Worm (Caenorhabditis elegans) whole organism, young adult: ENCODE measurements around the gene M03D4.3.

ENCODE experiments used
- C06A6.2 ChIP-seq: fragments of 200-800 bp; sonication (Bioruptor generic); conservative IDR thresholded peaks from 2 replicates; pipeline ENCODE4 v1.3.6; 2022; ENCODE audit warnings: missing genetic modification characterization, missing compliant biosample characterization
- F23B12.7 ChIP-seq: sonication (generic microtip); optimal IDR thresholded peaks from 2 replicates; lab custom pipeline; 2017; ENCODE audit warnings: missing genetic modification characterization, mild to moderate bottlenecking, missing compliant biosample characterization, antibody characterized with exemption, moderate library complexity; ENCODE audit not compliant: insufficient read depth
- F37B4.10 ChIP-seq: fragments of 200-800 bp; sonication (Bioruptor generic); IDR thresholded peaks from 2 replicates; pipeline ENCODE4 v1.3.6; 2022; ENCODE audit warnings: missing genetic modification characterization, missing compliant biosample characterization
- F49E8.2 ChIP-seq: sonication (generic microtip); optimal IDR thresholded peaks from 3 replicates; lab custom pipeline; 2017; ENCODE audit warnings: missing genetic modification characterization, mild to moderate bottlenecking, missing compliant biosample characterization, antibody characterized with exemption, moderate library complexity; ENCODE audit not compliant: insufficient read depth
- F57C9.4 ChIP-seq: sonication (generic microtip); optimal IDR thresholded peaks from 2 replicates; lab custom pipeline; 2017; ENCODE audit warnings: mild to moderate bottlenecking, missing genetic modification characterization, missing compliant biosample characterization
- K12H6.12 ChIP-seq: fragments of 200-800 bp; sonication (Bioruptor generic); optimal IDR thresholded peaks from 2 replicates; lab custom pipeline; 2018; ENCODE audit warnings: mild to moderate bottlenecking, missing genetic modification characterization, missing compliant biosample characterization
- aptf-2 ChIP-seq: fragments of 200-800 bp; sonication (Bioruptor generic); conservative IDR thresholded peaks from 2 replicates; pipeline ENCODE4 v1.3.6; 2022; ENCODE audit warnings: missing genetic modification reagents, missing genetic modification characterization, missing compliant biosample characterization
- aptf-3 ChIP-seq: fragments of 200-800 bp; sonication (Bioruptor generic); IDR thresholded peaks from 2 replicates; pipeline ENCODE4 v1.3.6; 2022; ENCODE audit warnings: missing genetic modification characterization, missing compliant biosample characterization
- athp-1 ChIP-seq: sonication (generic microtip); optimal IDR thresholded peaks from 2 replicates; lab custom pipeline; 2017; ENCODE audit warnings: mild to moderate bottlenecking, missing genetic modification characterization, missing compliant biosample characterization
- attf-3 ChIP-seq: fragments of 200-800 bp; sonication (Bioruptor generic); conservative IDR thresholded peaks from 2 replicates; pipeline ENCODE4 v1.3.6; 2022; ENCODE audit warnings: missing genetic modification reagents, missing genetic modification characterization, missing compliant biosample characterization
- cebp-1 ChIP-seq, 2 experiments: fragments of 200-800 bp in 1 of 2; sonication (Bioruptor generic) in 1 of 2; sonication (generic microtip) in 1 of 2; IDR thresholded peaks in 1 of 2; optimal IDR thresholded peaks in 1 of 2; 2 replicates each; pipeline versions ENCODE4 v1.3.6 to Lab custom; 2017 to 2022; ENCODE audit warnings: missing compliant biosample characterization in 2 of 2, missing genetic modification characterization in 2 of 2, mild to moderate bottlenecking in 1 of 2, missing genetic modification reagents in 1 of 2, moderate library complexity in 1 of 2
- cebp-2 ChIP-seq: fragments of 200-800 bp; sonication (Bioruptor generic); IDR thresholded peaks from 2 replicates; pipeline ENCODE4 v1.3.6; 2022; ENCODE audit warnings: missing genetic modification characterization, missing compliant biosample characterization
- ceh-100 ChIP-seq: fragments of 200-800 bp; sonication (Bioruptor generic); IDR thresholded peaks from 2 replicates; pipeline ENCODE4 v1.3.6; 2022; ENCODE audit warnings: missing genetic modification reagents, missing genetic modification characterization, missing compliant biosample characterization
- ceh-27 ChIP-seq: fragments of 200-800 bp; sonication (Bioruptor generic); optimal IDR thresholded peaks from 2 replicates; lab custom pipeline; 2018; ENCODE audit warnings: mild to moderate bottlenecking, missing genetic modification characterization, moderate library complexity, missing compliant biosample characterization
- ceh-40 ChIP-seq: fragments of 200-800 bp; sonication (Bioruptor generic); IDR thresholded peaks from 2 replicates; pipeline ENCODE4 v1.3.6; 2022; ENCODE audit warnings: missing genetic modification characterization, missing compliant biosample characterization
- ceh-91 ChIP-seq: fragments of 200-800 bp; sonication (Bioruptor generic); IDR thresholded peaks from 2 replicates; pipeline ENCODE4 v1.3.6; 2022; ENCODE audit warnings: missing genetic modification reagents, missing genetic modification characterization, missing compliant biosample characterization
- die-1 ChIP-seq: sonication (generic microtip); optimal IDR thresholded peaks from 2 replicates; lab custom pipeline; 2016; ENCODE audit warnings: missing genotype, mild to moderate bottlenecking, missing genetic modification characterization, missing compliant biosample characterization
- egl-18 ChIP-seq: fragments of 200-800 bp; sonication (Bioruptor generic); IDR thresholded peaks from 2 replicates; pipeline ENCODE4 v1.3.6; 2022; ENCODE audit warnings: missing genetic modification reagents, missing genetic modification characterization, missing compliant biosample characterization
- egrh-3 ChIP-seq: fragments of 200-800 bp; sonication (Bioruptor generic); IDR thresholded peaks from 2 replicates; pipeline ENCODE4 v1.3.6; 2022; ENCODE audit warnings: missing genetic modification reagents, missing genetic modification characterization, missing compliant biosample characterization
- him-1 ChIP-seq: sonication (generic microtip); optimal IDR thresholded peaks from 2 replicates; lab custom pipeline; 2016; ENCODE audit warnings: missing genotype, missing genetic modification reagents, missing genetic modification characterization, missing compliant biosample characterization
- hmg-1.2 ChIP-seq: fragments of 200-800 bp; sonication (Bioruptor generic); IDR thresholded peaks from 2 replicates; pipeline ENCODE4 v1.3.6; 2022; ENCODE audit warnings: missing genetic modification reagents, missing genetic modification characterization, missing compliant biosample characterization
- lag-1 ChIP-seq: fragments of 200-800 bp; sonication (Bioruptor generic); IDR thresholded peaks from 2 replicates; pipeline ENCODE4 v1.3.6; 2022; ENCODE audit warnings: missing genetic modification reagents, missing genetic modification characterization, missing compliant biosample characterization
- lin-40 ChIP-seq: sonication (generic microtip); optimal IDR thresholded peaks from 2 replicates; lab custom pipeline; 2016; ENCODE audit warnings: missing genetic modification characterization, mild to moderate bottlenecking, missing compliant biosample characterization, missing genotype, missing genetic modification reagents
- lsy-27 ChIP-seq: sonication (generic microtip); optimal IDR thresholded peaks from 2 replicates; lab custom pipeline; 2017; ENCODE audit warnings: missing genetic modification characterization, mild to moderate bottlenecking, missing compliant biosample characterization, antibody characterized with exemption, missing genotype, borderline replicate concordance; ENCODE audit not compliant: insufficient read depth
- madf-6 ChIP-seq: fragments of 200-800 bp; sonication (Bioruptor generic); IDR thresholded peaks from 2 replicates; pipeline ENCODE4 v1.3.6; 2022; ENCODE audit warnings: missing genetic modification reagents, missing genetic modification characterization, missing compliant biosample characterization
- madf-8 ChIP-seq: fragments of 200-800 bp; sonication (Bioruptor generic); conservative IDR thresholded peaks from 2 replicates; pipeline ENCODE4 v1.3.6; 2022; ENCODE audit warnings: missing genetic modification reagents, missing genetic modification characterization, missing compliant biosample characterization
- mcd-1 ChIP-seq: fragments of 200-800 bp; sonication (Bioruptor generic); IDR thresholded peaks from 2 replicates; pipeline ENCODE4 v1.3.6; 2022; ENCODE audit warnings: missing genetic modification reagents, missing genetic modification characterization, missing compliant biosample characterization
- nfyb-1 ChIP-seq: fragments of 200-800 bp; sonication (Bioruptor generic); IDR thresholded peaks from 2 replicates; pipeline ENCODE4 v1.3.6; 2022; ENCODE audit warnings: missing genetic modification reagents, missing genetic modification characterization, missing compliant biosample characterization
- nhr-27 ChIP-seq: fragments of 200-800 bp; sonication (Bioruptor generic); optimal IDR thresholded peaks from 2 replicates; lab custom pipeline; 2018; ENCODE audit warnings: mild to moderate bottlenecking, missing genetic modification characterization, moderate library complexity, missing compliant biosample characterization
- nhr-80 ChIP-seq: sonication (generic microtip); optimal IDR thresholded peaks from 2 replicates; lab custom pipeline; 2016; ENCODE audit warnings: missing genetic modification characterization, missing compliant biosample characterization
- rcor-1 ChIP-seq: fragments of 200-800 bp; sonication (Bioruptor generic); IDR thresholded peaks from 2 replicates; pipeline ENCODE4 v1.3.6; 2022; ENCODE audit warnings: missing genetic modification reagents, missing genetic modification characterization, missing compliant biosample characterization
- rpc-1 ChIP-seq, 2 experiments: fragments of 150-350 bp in 1 of 2; sonication (generic microtip) in 1 of 2; optimal IDR thresholded peaks; 2 replicates each; lab custom pipeline; 2014 to 2018; ENCODE audit warnings: missing biosample characterization in 1 of 2, missing genetic modification characterization in 1 of 2, missing genetic modification reagents in 1 of 2, missing genotype in 1 of 2
- snpc-1.1 ChIP-seq: sonication (generic microtip); optimal IDR thresholded peaks from 2 replicates; lab custom pipeline; 2017; ENCODE audit warnings: missing genetic modification characterization, mild to moderate bottlenecking, missing compliant biosample characterization, antibody characterized with exemption, moderate library complexity, missing genotype, missing genetic modification reagents; ENCODE audit not compliant: insufficient read depth
- snpc-1.3 ChIP-seq: sonication (generic microtip); optimal IDR thresholded peaks from 2 replicates; lab custom pipeline; 2017; ENCODE audit warnings: missing genetic modification characterization, mild to moderate bottlenecking, missing compliant biosample characterization, antibody characterized with exemption, moderate library complexity, missing genotype, missing genetic modification reagents; ENCODE audit not compliant: insufficient read depth
- snpc-4 ChIP-seq, 5 experiments: fragments of 150-350 bp in 1 of 5; sonication (generic microtip) in 4 of 5; optimal IDR thresholded peaks; 2 replicates each; lab custom pipeline; 2014 to 2018; ENCODE audit warnings: missing genetic modification characterization in 5 of 5, missing biosample characterization in 3 of 5, antibody characterized with exemption in 2 of 5, mild to moderate bottlenecking in 2 of 5, missing compliant biosample characterization in 2 of 5, missing genotype in 2 of 5, moderate library complexity in 2 of 5, missing genetic modification reagents in 1 of 5
- somi-1 ChIP-seq: fragments of 200-800 bp; sonication (Bioruptor generic); optimal IDR thresholded peaks from 2 replicates; lab custom pipeline; 2018; ENCODE audit warnings: mild to moderate bottlenecking, missing genetic modification characterization, missing compliant biosample characterization
- sptf-2 ChIP-seq: fragments of 200-800 bp; sonication (Bioruptor generic); optimal IDR thresholded peaks from 2 replicates; lab custom pipeline; 2018; ENCODE audit warnings: mild to moderate bottlenecking, missing genetic modification characterization, missing compliant biosample characterization
- unc-130 ChIP-seq: sonication (generic microtip); optimal IDR thresholded peaks from 2 replicates; lab custom pipeline; 2016; ENCODE audit warnings: missing genetic modification reagents, missing genetic modification characterization, missing compliant biosample characterization
- zfh-2 ChIP-seq: fragments of 200-800 bp; sonication (Bioruptor generic); conservative IDR thresholded peaks from 2 replicates; pipeline ENCODE4 v1.3.6; 2022; ENCODE audit warnings: missing genetic modification reagents, missing genetic modification characterization, missing compliant biosample characterization
- ztf-22 ChIP-seq: fragments of 200-800 bp; sonication (Bioruptor generic); optimal IDR thresholded peaks from 2 replicates; lab custom pipeline; 2018; ENCODE audit warnings: mild to moderate bottlenecking, missing genetic modification characterization, moderate library complexity, missing compliant biosample characterization
- ztf-25 ChIP-seq: fragments of 200-800 bp; sonication (Bioruptor generic); IDR thresholded peaks from 2 replicates; pipeline ENCODE4 v1.3.6; 2022; ENCODE audit warnings: missing genetic modification reagents, missing genetic modification characterization, missing compliant biosample characterization
- ztf-26 ChIP-seq: sonication (generic microtip); optimal IDR thresholded peaks from 2 replicates; lab custom pipeline; 2017; ENCODE audit warnings: missing genetic modification characterization, missing compliant biosample characterization

M03D4.3 gene

DNA sequence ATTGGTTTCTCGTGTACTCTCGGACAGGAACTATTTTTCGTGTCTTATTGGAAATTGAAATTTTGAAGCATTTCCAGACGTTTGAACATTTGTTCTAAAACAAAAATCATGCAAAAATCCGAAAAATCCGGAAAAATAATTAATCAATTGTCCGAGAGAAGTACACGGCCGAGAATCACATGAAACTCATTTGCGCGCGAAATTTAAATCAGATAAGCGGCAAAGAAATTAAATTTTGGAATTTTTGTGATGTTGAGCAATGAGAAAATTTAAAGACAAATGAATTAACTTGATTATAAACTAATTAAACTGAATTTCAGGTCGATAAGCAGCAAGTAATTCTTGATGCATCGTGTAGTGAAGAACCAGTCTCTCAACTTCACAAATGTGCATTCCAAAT, 3.5 kb downstream of the M03D4.3 start:
- TF ChIP-seq cebp-2 (GFP tag; lab: Robert Waterston, UW) (no peak), K12H6.12 (tag; lab: Kevin White, UChicago) (no peak), madf-8 (GFP tag; lab: Robert Waterston, UW) (no peak), F23B12.7 (tag; lab: Kevin White, UChicago) (no peak), him-1 (tag; lab: Kevin White, UChicago) (no peak), mcd-1 (no peak), aptf-2 (GFP tag; lab: Robert Waterston, UW) (no peak)
- TF ChIP-seq, all 124 proteins: peak for 0

ce11 chrIV:6104446-6104845, 7.7 kb downstream of the M03D4.3 start:
- TF ChIP-seq zfh-2 (GFP tag; lab: Robert Waterston, UW) (peak; percentile 73), lsy-27 (tag; lab: Kevin White, UChicago) (no peak), hmg-1.2 (GFP tag; lab: Robert Waterston, UW) (peak; percentile 7; the same call in 1 of the 2 replicates), F49E8.2 (tag; lab: Kevin White, UChicago) (no peak), egrh-3 (GFP tag; lab: Robert Waterston, UW) (0 out of 2 replicates have a peak, but pooled peaks have one; percentile 39), ceh-100 (no peak), F37B4.10 (GFP tag; lab: Robert Waterston, UW) (no peak)

DNA sequence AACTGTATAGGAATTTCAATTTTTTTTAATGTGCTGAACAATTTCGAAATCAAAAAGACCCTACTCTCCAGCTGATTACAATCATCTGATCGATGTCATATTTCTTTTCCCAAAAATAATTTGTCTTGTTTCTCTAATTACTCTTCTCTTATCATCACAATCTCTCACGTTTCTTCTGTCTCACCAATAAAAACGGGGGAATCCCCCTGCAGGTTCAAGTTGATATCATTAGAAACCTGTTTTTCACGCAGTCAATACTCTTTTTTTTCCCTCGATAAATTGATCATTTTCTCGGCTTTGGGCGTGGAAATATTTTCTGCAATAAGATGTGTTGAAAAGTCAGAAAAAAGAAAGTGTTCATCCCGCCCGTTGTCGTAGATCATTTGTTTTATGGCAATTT, 12.4 kb downstream of the M03D4.3 start:
- no peak for TF ChIP-seq madf-8 (GFP tag; lab: Robert Waterston, UW)
- no peak for TF ChIP-seq attf-3 (GFP tag; lab: Robert Waterston, UW)
- no peak for TF ChIP-seq lag-1 (GFP tag; lab: Robert Waterston, UW)
- TF ChIP-seq die-1 (tag; lab: Kevin White, UChicago), result peak; percentile 64
- TF ChIP-seq aptf-3 (GFP tag; lab: Robert Waterston, UW), result no peak
- TF ChIP-seq ceh-91, result no peak
- TF ChIP-seq nhr-27 (tag; lab: Kevin White, UChicago), result no peak
- TF ChIP-seq him-1 (tag; lab: Kevin White, UChicago), result no peak
- peak; percentile 73 for TF ChIP-seq lin-40 (tag; lab: Kevin White, UChicago)
- no peak for TF ChIP-seq athp-1 (tag; lab: Kevin White, UChicago)
- TF ChIP-seq ztf-22 (GFP tag; lab: Kevin White, UChicago), result no peak
- no peak for TF ChIP-seq F49E8.2 (tag; lab: Kevin White, UChicago)
- TF ChIP-seq rpc-1 (optimal IDR thresholded peaks at IDR 0.05; lab: Kevin White, UChicago), result no peak
- TF ChIP-seq rpc-1 (tag; optimal IDR thresholded peaks at IDR 0.05; lab: Kevin White, UChicago), result no peak
- TF ChIP-seq madf-6 (GFP tag; lab: Robert Waterston, UW), result no peak
- no peak for TF ChIP-seq nfyb-1 (GFP tag; lab: Robert Waterston, UW)
- no peak for TF ChIP-seq snpc-1.3 (tag; lab: Kevin White, UChicago)
- TF ChIP-seq unc-130 (GFP tag; lab: Kevin White, UChicago), result no peak
- peak; percentile 77 for TF ChIP-seq nhr-80 (tag; lab: Kevin White, UChicago)
- TF ChIP-seq ztf-25 (GFP tag; lab: Robert Waterston, UW), result no peak
- TF ChIP-seq somi-1 (GFP tag; lab: Kevin White, UChicago), result peak; percentile 91
- TF ChIP-seq snpc-1.1, result no peak
- TF ChIP-seq ceh-40, result no peak
- TF ChIP-seq ceh-27, result no peak
- no peak for TF ChIP-seq sptf-2 (GFP tag; lab: Kevin White, UChicago)
- no peak for TF ChIP-seq lsy-27 (tag; lab: Kevin White, UChicago)
- TF ChIP-seq C06A6.2 (GFP tag; lab: Robert Waterston, UW), result peak; percentile 22; the same call in 1 of the 2 replicates
- TF ChIP-seq ztf-26 (tag; lab: Kevin White, UChicago), result peak; percentile 48
- no peak for TF ChIP-seq F57C9.4 (tag; lab: Kevin White, UChicago)
- TF ChIP-seq rcor-1, result no peak
- no peak for TF ChIP-seq egl-18 (GFP tag; lab: Robert Waterston, UW)
- peak; percentile 50; the same call in 1 of the 2 replicates for TF ChIP-seq cebp-1 (GFP tag; IDR thresholded peaks at IDR 0.05; lab: Robert Waterston, UW)
- peak; percentile 74 for TF ChIP-seq cebp-1 (tag; optimal IDR thresholded peaks at IDR 0.05; lab: Kevin White, UChicago)
- no peak for TF ChIP-seq snpc-4 (GFP tag; optimal IDR thresholded peaks at IDR 0.05; lab: Kevin White, UChicago)
- TF ChIP-seq snpc-4 (tag; optimal IDR thresholded peaks at IDR 0.05; lab: Kevin White, UChicago), result peak in 1 of 4 experiments; percentile 46
